Worm (Caenorhabditis elegans) whole organism, young adult: ENCODE results near the gene C30G12.4.

Experiments used
- B0019.2 ChIP-seq: fragments of 200-800 bp; sonication (Bioruptor generic); conservative IDR thresholded peaks from 2 replicates; pipeline ENCODE4 v1.3.6; 2022; ENCODE audit warnings: missing genetic modification reagents, missing genetic modification characterization, missing compliant biosample characterization
- B0261.1 ChIP-seq: sonication (generic microtip); optimal IDR thresholded peaks from 2 replicates; lab custom pipeline; 2016; ENCODE audit warnings: mild to moderate bottlenecking, missing genetic modification characterization, moderate library complexity, missing compliant biosample characterization
- B0336.3 ChIP-seq: fragments of 200-800 bp; sonication (Bioruptor generic); IDR thresholded peaks from 2 replicates; pipeline ENCODE4 v1.3.6; 2022; ENCODE audit warnings: missing genetic modification characterization, missing compliant biosample characterization
- F10E7.11 ChIP-seq: sonication (generic microtip); optimal IDR thresholded peaks from 2 replicates; lab custom pipeline; 2017; ENCODE audit warnings: mild to moderate bottlenecking, missing genetic modification characterization, moderate library complexity, missing compliant biosample characterization
- F23B12.7 ChIP-seq: sonication (generic microtip); optimal IDR thresholded peaks from 2 replicates; lab custom pipeline; 2017; ENCODE audit warnings: missing genetic modification characterization, mild to moderate bottlenecking, missing compliant biosample characterization, antibody characterized with exemption, moderate library complexity; ENCODE audit not compliant: insufficient read depth
- F37B4.10 ChIP-seq: fragments of 200-800 bp; sonication (Bioruptor generic); IDR thresholded peaks from 2 replicates; pipeline ENCODE4 v1.3.6; 2022; ENCODE audit warnings: missing genetic modification characterization, missing compliant biosample characterization
- F39B2.1 ChIP-seq: fragments of 200-800 bp; sonication (Bioruptor generic); IDR thresholded peaks from 2 replicates; pipeline ENCODE4 v1.3.6; 2022; ENCODE audit warnings: missing genetic modification reagents, missing genetic modification characterization, missing compliant biosample characterization
- F55B11.4 ChIP-seq: sonication (generic microtip); optimal IDR thresholded peaks from 2 replicates; lab custom pipeline; 2016; ENCODE audit warnings: missing compliant biosample characterization, missing genetic modification characterization, borderline replicate concordance; ENCODE audit not compliant: insufficient read depth
- F57A8.1 ChIP-seq: fragments of 200-800 bp; sonication (Bioruptor generic); optimal IDR thresholded peaks from 2 replicates; lab custom pipeline; 2018; ENCODE audit warnings: mild to moderate bottlenecking, missing genetic modification characterization, moderate library complexity, missing compliant biosample characterization
- F57C9.4 ChIP-seq: sonication (generic microtip); optimal IDR thresholded peaks from 2 replicates; lab custom pipeline; 2017; ENCODE audit warnings: mild to moderate bottlenecking, missing genetic modification characterization, missing compliant biosample characterization
- K11D2.4 ChIP-seq: fragments of 200-800 bp; sonication (Bioruptor generic); IDR thresholded peaks from 2 replicates; pipeline ENCODE4 v1.3.6; 2022; ENCODE audit warnings: missing genetic modification reagents, missing genetic modification characterization, missing compliant biosample characterization
- T07F8.4 ChIP-seq: sonication (generic microtip); optimal IDR thresholded peaks from 2 replicates; lab custom pipeline; 2016; ENCODE audit warnings: mild to moderate bottlenecking, missing genetic modification characterization, moderate library complexity, missing compliant biosample characterization
- Y53F4B.3 ChIP-seq: fragments of 200-800 bp; sonication (Bioruptor generic); IDR thresholded peaks from 2 replicates; pipeline ENCODE4 v1.3.6; 2022; ENCODE audit warnings: missing genetic modification reagents, missing genetic modification characterization, missing compliant biosample characterization
- ZK185.1 ChIP-seq: sonication (generic microtip); optimal IDR thresholded peaks from 2 replicates; lab custom pipeline; 2016; ENCODE audit warnings: mild to moderate bottlenecking, missing genetic modification characterization, missing compliant biosample characterization; ENCODE audit not compliant: poor library complexity, severe bottlenecking
- akir-1 ChIP-seq: fragments of 200-800 bp; sonication (Bioruptor generic); optimal IDR thresholded peaks from 2 replicates; lab custom pipeline; 2018; ENCODE audit warnings: mild to moderate bottlenecking, missing genetic modification characterization, moderate library complexity, missing compliant biosample characterization
- aptf-2 ChIP-seq: fragments of 200-800 bp; sonication (Bioruptor generic); conservative IDR thresholded peaks from 2 replicates; pipeline ENCODE4 v1.3.6; 2022; ENCODE audit warnings: missing genetic modification reagents, missing genetic modification characterization, missing compliant biosample characterization
- athp-1 ChIP-seq: sonication (generic microtip); optimal IDR thresholded peaks from 2 replicates; lab custom pipeline; 2017; ENCODE audit warnings: mild to moderate bottlenecking, missing genetic modification characterization, missing compliant biosample characterization
- attf-3 ChIP-seq: fragments of 200-800 bp; sonication (Bioruptor generic); conservative IDR thresholded peaks from 2 replicates; pipeline ENCODE4 v1.3.6; 2022; ENCODE audit warnings: missing genetic modification reagents, missing genetic modification characterization, missing compliant biosample characterization
- attf-6 ChIP-seq: fragments of 200-800 bp; sonication (Bioruptor generic); IDR thresholded peaks from 2 replicates; pipeline ENCODE4 v1.3.6; 2022; ENCODE audit warnings: missing genetic modification reagents, missing genetic modification characterization, missing compliant biosample characterization
- bed-1 ChIP-seq: fragments of 200-800 bp; sonication (Bioruptor generic); IDR thresholded peaks from 2 replicates; pipeline ENCODE4 v1.3.6; 2022; ENCODE audit warnings: missing genetic modification reagents, missing genetic modification characterization, missing compliant biosample characterization
- bed-2 ChIP-seq: fragments of 200-800 bp; sonication (Bioruptor generic); IDR thresholded peaks from 2 replicates; pipeline ENCODE4 v1.3.6; 2022; ENCODE audit warnings: missing genetic modification reagents, missing genetic modification characterization, missing compliant biosample characterization
- ccch-3 ChIP-seq: fragments of 200-800 bp; sonication (Bioruptor generic); optimal IDR thresholded peaks from 2 replicates; lab custom pipeline; 2018; ENCODE audit warnings: mild to moderate bottlenecking, missing genetic modification characterization, missing compliant biosample characterization
- ceh-100 ChIP-seq: fragments of 200-800 bp; sonication (Bioruptor generic); IDR thresholded peaks from 2 replicates; pipeline ENCODE4 v1.3.6; 2022; ENCODE audit warnings: missing genetic modification reagents, missing genetic modification characterization, missing compliant biosample characterization
- ceh-27 ChIP-seq: fragments of 200-800 bp; sonication (Bioruptor generic); optimal IDR thresholded peaks from 2 replicates; lab custom pipeline; 2018; ENCODE audit warnings: mild to moderate bottlenecking, missing genetic modification characterization, moderate library complexity, missing compliant biosample characterization
- ceh-58 ChIP-seq: fragments of 200-800 bp; sonication (Bioruptor generic); IDR thresholded peaks from 2 replicates; pipeline ENCODE4 v1.3.6; 2022; ENCODE audit warnings: missing genetic modification characterization, missing compliant biosample characterization
- die-1 ChIP-seq: sonication (generic microtip); optimal IDR thresholded peaks from 2 replicates; lab custom pipeline; 2016; ENCODE audit warnings: missing genotype, mild to moderate bottlenecking, missing genetic modification characterization, missing compliant biosample characterization
- dpl-1 ChIP-seq: fragments of 150-350 bp; optimal IDR thresholded peaks from 2 replicates; lab custom pipeline; 2014; ENCODE audit warnings: missing biosample characterization, missing genetic modification reagents, missing genetic modification characterization
- egl-44 ChIP-seq: fragments of 200-800 bp; sonication (Bioruptor generic); IDR thresholded peaks from 2 replicates; pipeline ENCODE4 v1.3.6; 2022; ENCODE audit warnings: missing genetic modification reagents, missing genetic modification characterization, missing compliant biosample characterization
- fkh-3 ChIP-seq: sonication (generic microtip); optimal IDR thresholded peaks from 2 replicates; lab custom pipeline; 2016; ENCODE audit warnings: mild to moderate bottlenecking, missing genetic modification characterization, missing compliant biosample characterization
- gei-17 ChIP-seq: fragments of 200-800 bp; sonication (Bioruptor generic); optimal IDR thresholded peaks from 2 replicates; lab custom pipeline; 2018; ENCODE audit warnings: mild to moderate bottlenecking, missing genetic modification characterization, missing compliant biosample characterization
- hlh-26 ChIP-seq: fragments of 200-800 bp; sonication (Bioruptor generic); conservative IDR thresholded peaks from 2 replicates; pipeline ENCODE4 v1.3.6; 2022; ENCODE audit warnings: missing genetic modification reagents, missing genetic modification characterization, missing compliant biosample characterization
- lag-1 ChIP-seq: fragments of 200-800 bp; sonication (Bioruptor generic); IDR thresholded peaks from 2 replicates; pipeline ENCODE4 v1.3.6; 2022; ENCODE audit warnings: missing genetic modification reagents, missing genetic modification characterization, missing compliant biosample characterization
- let-607 ChIP-seq, 2 experiments: fragments of 200-800 bp in 1 of 2; sonication (Bioruptor generic) in 1 of 2; sonication (generic microtip) in 1 of 2; optimal IDR thresholded peaks; 2 replicates each; lab custom pipeline; 2016 to 2018; ENCODE audit warnings: mild to moderate bottlenecking in 2 of 2, missing compliant biosample characterization in 2 of 2, missing genetic modification characterization in 2 of 2, moderate library complexity in 2 of 2, missing genotype in 1 of 2
- lin-26 ChIP-seq: fragments of 200-800 bp; sonication (Bioruptor generic); IDR thresholded peaks from 2 replicates; pipeline ENCODE4 v1.3.6; 2022; ENCODE audit warnings: missing genetic modification reagents, missing genetic modification characterization, missing compliant biosample characterization
- lin-35 ChIP-seq, 3 experiments: fragments of 150-350 bp in 2 of 3; sonication (generic microtip) in 1 of 3; optimal IDR thresholded peaks; 2 replicates each; lab custom pipeline; 2014 to 2018; ENCODE audit warnings: missing biosample characterization in 3 of 3, missing genetic modification characterization in 3 of 3, missing genetic modification reagents in 3 of 3
- lin-54 ChIP-seq: fragments of 200-800 bp; sonication (Bioruptor generic); optimal IDR thresholded peaks from 2 replicates; lab custom pipeline; 2018; ENCODE audit warnings: mild to moderate bottlenecking, missing genetic modification characterization, missing compliant biosample characterization
- lsl-1 ChIP-seq: fragments of 200-800 bp; sonication (Bioruptor generic); optimal IDR thresholded peaks from 2 replicates; lab custom pipeline; 2018; ENCODE audit warnings: mild to moderate bottlenecking, missing genetic modification characterization, moderate library complexity, missing compliant biosample characterization
- mxl-1 ChIP-seq: sonication (generic microtip); optimal IDR thresholded peaks from 2 replicates; lab custom pipeline; 2016; ENCODE audit warnings: missing genetic modification characterization, missing compliant biosample characterization
- nfya-1 ChIP-seq: sonication (generic microtip); optimal IDR thresholded peaks from 2 replicates; lab custom pipeline; 2017; ENCODE audit warnings: antibody characterized with exemption, missing compliant biosample characterization, missing genetic modification characterization, borderline replicate concordance; ENCODE audit not compliant: insufficient read depth
- nhr-120 ChIP-seq: fragments of 200-800 bp; sonication (Bioruptor generic); IDR thresholded peaks from 2 replicates; pipeline ENCODE4 v1.3.6; 2022; ENCODE audit warnings: missing genetic modification characterization, missing compliant biosample characterization
- nhr-90 ChIP-seq: sonication (generic microtip); optimal IDR thresholded peaks from 2 replicates; lab custom pipeline; 2016; ENCODE audit warnings: missing genotype, mild to moderate bottlenecking, missing genetic modification characterization, missing compliant biosample characterization
- rec-8 ChIP-seq, 2 experiments: sonication (generic microtip); optimal IDR thresholded peaks; 2 replicates each; lab custom pipeline; 2016; ENCODE audit warnings: mild to moderate bottlenecking in 2 of 2, missing genetic modification characterization in 2 of 2, missing genetic modification reagents in 2 of 2, missing genotype in 2 of 2, missing biosample characterization in 1 of 2, missing compliant biosample characterization in 1 of 2, moderate library complexity in 1 of 2
- sea-2 ChIP-seq: fragments of 200-800 bp; sonication (Bioruptor generic); IDR thresholded peaks from 2 replicates; pipeline ENCODE4 v1.3.6; 2022; ENCODE audit warnings: missing genetic modification characterization, missing compliant biosample characterization
- snpc-1.1 ChIP-seq: sonication (generic microtip); optimal IDR thresholded peaks from 2 replicates; lab custom pipeline; 2017; ENCODE audit warnings: missing genetic modification characterization, mild to moderate bottlenecking, missing compliant biosample characterization, antibody characterized with exemption, moderate library complexity, missing genotype, missing genetic modification reagents; ENCODE audit not compliant: insufficient read depth
- somi-1 ChIP-seq: fragments of 200-800 bp; sonication (Bioruptor generic); optimal IDR thresholded peaks from 2 replicates; lab custom pipeline; 2018; ENCODE audit warnings: mild to moderate bottlenecking, missing genetic modification characterization, missing compliant biosample characterization
- sptf-2 ChIP-seq: fragments of 200-800 bp; sonication (Bioruptor generic); optimal IDR thresholded peaks from 2 replicates; lab custom pipeline; 2018; ENCODE audit warnings: mild to moderate bottlenecking, missing genetic modification characterization, missing compliant biosample characterization
- tbp1 ChIP-seq: fragments of 200-800 bp; sonication (Bioruptor generic); optimal IDR thresholded peaks from 2 replicates; lab custom pipeline; 2018; ENCODE audit warnings: mild to moderate bottlenecking, missing genetic modification characterization, missing compliant biosample characterization
- xnd-1 ChIP-seq: sonication (generic microtip); optimal IDR thresholded peaks from 2 replicates; lab custom pipeline; 2016; ENCODE audit warnings: missing genotype, missing genetic modification reagents, missing genetic modification characterization, missing compliant biosample characterization

The C30G12.4 gene

ce11 chrII:7301670-7302151 is 39.8 kb downstream of the C30G12.4 start, which contains the start of gene cul-4:
TSS of gene cul-4 (plus strand) at chrII:7302101.
- TF ChIP-seq lin-26 (GFP tag; lab: Robert Waterston, UW) = no peak
- TF ChIP-seq akir-1 = no peak
- peak; percentile 53 for TF ChIP-seq dpl-1 (GFP tag; lab: Kevin White, UChicago)
- TF ChIP-seq attf-3 (GFP tag; lab: Robert Waterston, UW) = peak; percentile 71
- TF ChIP-seq F10E7.11 = no peak
- TF ChIP-seq gei-17 (GFP tag; lab: Kevin White, UChicago) = no peak
- TF ChIP-seq bed-1 (GFP tag; lab: Robert Waterston, UW) = no peak
- TF ChIP-seq nfya-1 (tag; lab: Kevin White, UChicago) = no peak
- no peak for TF ChIP-seq K11D2.4
- TF ChIP-seq F57A8.1 (GFP tag; lab: Kevin White, UChicago) = no peak
- TF ChIP-seq snpc-1.1 (tag; lab: Kevin White, UChicago) = peak; percentile 79
- peak; percentile 97 for TF ChIP-seq xnd-1
- no peak for TF ChIP-seq athp-1
- TF ChIP-seq hlh-26 (GFP tag; lab: Robert Waterston, UW) = no peak
- no peak for TF ChIP-seq F37B4.10
- TF ChIP-seq fkh-3 (tag; lab: Kevin White, UChicago) = no peak
- peak in 2 of 3 experiments; percentile 25 to 59 for TF ChIP-seq lin-35 (GFP tag; optimal IDR thresholded peaks at IDR 0.05; lab: Kevin White, UChicago)
- peak; percentile 68 for TF ChIP-seq tbp1 (GFP tag; lab: Kevin White, UChicago)
- no peak for TF ChIP-seq lag-1 (GFP tag; lab: Robert Waterston, UW)
- TF ChIP-seq B0019.2 (GFP tag; lab: Robert Waterston, UW) = no peak
- peak; percentile 85 for TF ChIP-seq ZK185.1 (tag; lab: Kevin White, UChicago)
- TF ChIP-seq ceh-100 (GFP tag; lab: Robert Waterston, UW) = peak; percentile 74
- TF ChIP-seq nhr-120 (GFP tag; lab: Robert Waterston, UW) = no peak
- TF ChIP-seq ccch-3 = no peak
- TF ChIP-seq Y53F4B.3 (GFP tag; lab: Robert Waterston, UW) = no peak
- peak in 1 of 2 experiments; percentile 16 for TF ChIP-seq let-607 (tag; optimal IDR thresholded peaks at IDR 0.05; lab: Kevin White, UChicago)
- no peak for TF ChIP-seq nhr-90 (tag; lab: Kevin White, UChicago)
- no peak for TF ChIP-seq F55B11.4 (tag; lab: Kevin White, UChicago)
- TF ChIP-seq mxl-1 = no peak
- peak; percentile 88 for TF ChIP-seq B0336.3 (GFP tag; lab: Robert Waterston, UW)
- TF ChIP-seq sptf-2 = no peak
- TF ChIP-seq attf-6 (GFP tag; lab: Robert Waterston, UW) = peak; percentile 71
- TF ChIP-seq lsl-1 = peak; percentile 94
- no peak for TF ChIP-seq B0261.1 (tag; lab: Kevin White, UChicago)
- TF ChIP-seq ceh-58 (GFP tag; lab: Robert Waterston, UW) = no peak
- no peak for TF ChIP-seq bed-2 (GFP tag; lab: Robert Waterston, UW)
- no peak for TF ChIP-seq sea-2 (GFP tag; lab: Robert Waterston, UW)
- no peak for TF ChIP-seq egl-44 (GFP tag; lab: Robert Waterston, UW)
- no peak for TF ChIP-seq F57C9.4 (tag; lab: Kevin White, UChicago)
- TF ChIP-seq lin-54 (GFP tag; lab: Kevin White, UChicago) = peak; percentile 88
- TF ChIP-seq somi-1 (GFP tag; lab: Kevin White, UChicago) = no peak
- no peak for TF ChIP-seq F39B2.1 (GFP tag; lab: Robert Waterston, UW)
- peak; percentile 54 for TF ChIP-seq F23B12.7 (tag; lab: Kevin White, UChicago)
- TF ChIP-seq aptf-2 (GFP tag; lab: Robert Waterston, UW) = no peak
- TF ChIP-seq die-1 = peak; percentile 0
- TF ChIP-seq T07F8.4 (tag; lab: Kevin White, UChicago) = no peak
- TF ChIP-seq ceh-27 (GFP tag; lab: Kevin White, UChicago) = peak; percentile 23
- no peak for TF ChIP-seq rec-8 (tag; optimal IDR thresholded peaks at IDR 0.05; lab: Kevin White, UChicago)
